Fruit fly (Drosophila melanogaster) whole organism, adult: Measurements from ENCODE around the gene Dscam3.

Experiments used
- CG5204 ChIP-seq: fragments of 200-800 bp; sonication (Bioruptor generic); optimal IDR thresholded peaks from 2 replicates; lab custom pipeline; 2016; ENCODE audit warnings: missing biosample characterization, missing genetic modification characterization
- CG7045 ChIP-seq: fragments of 200-800 bp; sonication (Bioruptor generic); optimal IDR thresholded peaks from 2 replicates; lab custom pipeline; 2017; ENCODE audit warnings: missing biosample characterization, mild to moderate bottlenecking, missing genetic modification characterization
- Mnt ChIP-seq: fragments of 200-800 bp; sonication (Bioruptor generic); optimal IDR thresholded peaks from 2 replicates; lab custom pipeline; 2016; ENCODE audit warnings: missing biosample characterization, mild to moderate bottlenecking, missing genetic modification characterization
- kay ChIP-seq: fragments of 200-800 bp; sonication (Bioruptor generic); peaks from one replicate; lab custom pipeline; 2016; ENCODE audit warnings: missing biosample characterization, missing genetic modification characterization, borderline replicate concordance
- ovo ChIP-seq: fragments of 200-800 bp; sonication (Bioruptor generic); optimal IDR thresholded peaks from 2 replicates; lab custom pipeline; 2016; ENCODE audit warnings: missing biosample characterization, missing genetic modification characterization
- toe ChIP-seq: fragments of 200-800 bp; sonication (Bioruptor generic); optimal IDR thresholded peaks from 2 replicates; lab custom pipeline; 2016; ENCODE audit warnings: missing biosample characterization, missing genetic modification characterization

DNA sequence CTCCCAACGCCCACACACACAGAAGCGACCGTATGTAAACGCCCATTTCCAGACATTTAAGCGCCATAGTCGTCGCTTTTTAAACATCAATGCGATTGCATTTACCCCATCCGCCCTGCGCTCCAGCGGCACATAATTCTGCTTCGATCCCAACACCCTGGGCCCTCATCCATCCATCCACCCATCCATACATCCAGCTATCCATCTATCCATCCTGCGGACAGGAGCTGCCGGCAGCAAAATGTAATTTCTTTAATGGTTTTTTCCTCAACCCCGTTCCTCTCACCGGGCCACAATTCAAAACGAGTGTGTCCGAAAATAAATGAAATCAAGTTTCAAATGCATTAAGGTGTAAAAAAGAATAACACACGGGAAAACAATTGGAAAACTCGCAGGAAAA, 44.5 kb upstream of the Dscam3 start:
- no peak for TF ChIP-seq CG5204 (GFP tag; lab: Kevin White, UChicago)
- TF ChIP-seq kay (GFP tag; lab: Kevin White, UChicago): no peak
- TF ChIP-seq Mnt (GFP tag; lab: Kevin White, UChicago): no peak
- no peak for TF ChIP-seq toe (GFP tag; lab: Kevin White, UChicago)
- no peak for TF ChIP-seq CG7045
- no peak for TF ChIP-seq ovo
